Fruit fly (Drosophila melanogaster) whole organism, embryonic: ENCODE data around the gene Cipc.
A peak's percentile ranks its signal among the peaks of the same experiment; 100 is the strongest.

ENCODE experiments used
- Ada2b ChIP-seq: fragments of 200-800 bp; sonication (Bioruptor generic); IDR thresholded peaks from 2 replicates; pipeline ENCODE4 v1.3.6; 2022; ENCODE audit warnings: missing biosample characterization, missing genetic modification characterization
- Aef1 ChIP-seq: fragments of 200-800 bp; sonication (Bioruptor generic); IDR thresholded peaks from 3 replicates; pipeline ENCODE4 v1.3.6; 2022; ENCODE audit warnings: missing biosample characterization, missing genetic modification characterization
- Asciz ChIP-seq: fragments of 200-800 bp; sonication (Bioruptor generic); optimal IDR thresholded peaks from 2 replicates; lab custom pipeline; 2017; ENCODE audit warnings: missing biosample characterization, mild to moderate bottlenecking, missing genetic modification characterization, missing genetic modification reagents
- Bgb ChIP-seq: fragments of 200-800 bp; sonication (Bioruptor generic); IDR thresholded peaks from 2 replicates; pipeline ENCODE4 v1.3.6; 2022; ENCODE audit warnings: missing biosample characterization, missing genetic modification characterization; ENCODE audit not compliant: partially characterized antibody
- C15 ChIP-seq: fragments of 200-800 bp; sonication (Bioruptor generic); IDR thresholded peaks from 3 replicates; pipeline ENCODE4 v1.3.6; 2022; ENCODE audit warnings: missing biosample characterization, missing genetic modification characterization
- CG10543 ChIP-seq: fragments of 200-800 bp; sonication (Bioruptor generic); optimal IDR thresholded peaks from 3 replicates; lab custom pipeline; 2017; ENCODE audit warnings: missing biosample characterization, mild to moderate bottlenecking, missing genetic modification characterization, moderate library complexity
- CG12219 ChIP-seq: fragments of 200-800 bp; sonication (Bioruptor generic); optimal IDR thresholded peaks from 3 replicates; lab custom pipeline; 2018; ENCODE audit warnings: missing biosample characterization, mild to moderate bottlenecking, missing genetic modification characterization
- CG13424 ChIP-seq: fragments of 200-800 bp; sonication (Bioruptor generic); optimal IDR thresholded peaks from 2 replicates; lab custom pipeline; 2019; ENCODE audit warnings: missing biosample characterization, mild to moderate bottlenecking, missing genetic modification characterization, moderate library complexity
- CG14667 ChIP-seq: fragments of 200-800 bp; sonication (Bioruptor generic); IDR thresholded peaks from 2 replicates; pipeline ENCODE4 v1.3.6; 2022; ENCODE audit warnings: missing biosample characterization, missing genetic modification characterization
- CG15696 ChIP-seq: fragments of 200-800 bp; sonication (Bioruptor generic); optimal IDR thresholded peaks from 2 replicates; lab custom pipeline; 2019; ENCODE audit warnings: missing biosample characterization, mild to moderate bottlenecking, missing genetic modification characterization, moderate library complexity
- CG17359 ChIP-seq: fragments of 200-800 bp; sonication (Bioruptor generic); optimal IDR thresholded peaks from 3 replicates; lab custom pipeline; 2018; ENCODE audit warnings: missing biosample characterization, mild to moderate bottlenecking, missing genetic modification characterization, moderate library complexity
- CG18476 ChIP-seq: fragments of 200-800 bp; sonication (Bioruptor generic); optimal IDR thresholded peaks from 2 replicates; lab custom pipeline; 2016; ENCODE audit warnings: missing biosample characterization, mild to moderate bottlenecking, missing genetic modification characterization
- CG18619 ChIP-seq: fragments of 200-800 bp; sonication (Bioruptor generic); optimal IDR thresholded peaks from 3 replicates; lab custom pipeline; 2017; ENCODE audit warnings: missing biosample characterization, mild to moderate bottlenecking, missing genetic modification characterization
- CG4617 ChIP-seq: fragments of 200-800 bp; sonication (Bioruptor generic); optimal IDR thresholded peaks from 3 replicates; lab custom pipeline; 2016; ENCODE audit warnings: missing biosample characterization, missing genetic modification characterization, borderline replicate concordance
- CG6254 ChIP-seq: fragments of 200-800 bp; sonication (Bioruptor generic); optimal IDR thresholded peaks from 3 replicates; lab custom pipeline; 2017; ENCODE audit warnings: mild to moderate bottlenecking, missing biosample characterization, missing genetic modification reagents, missing genetic modification characterization
- CG7556 ChIP-seq: fragments of 200-800 bp; sonication (Bioruptor generic); optimal IDR thresholded peaks from 2 replicates; lab custom pipeline; 2017; ENCODE audit warnings: missing biosample characterization, mild to moderate bottlenecking, missing genetic modification characterization
- CG7987 ChIP-seq: fragments of 200-800 bp; sonication (Bioruptor generic); optimal IDR thresholded peaks from 2 replicates; lab custom pipeline; 2018; ENCODE audit warnings: missing biosample characterization, mild to moderate bottlenecking, missing genetic modification characterization, moderate library complexity
- CG9609 ChIP-seq: fragments of 200-800 bp; sonication (Bioruptor generic); optimal IDR thresholded peaks from 3 replicates; lab custom pipeline; 2016; ENCODE audit warnings: missing biosample characterization, missing genetic modification characterization
- CTCF ChIP-seq: fragments of 200-800 bp; sonication (Bioruptor generic); optimal IDR thresholded peaks from 2 replicates; lab custom pipeline; 2017; ENCODE audit warnings: missing biosample characterization, mild to moderate bottlenecking, missing genetic modification characterization, moderate library complexity
- Doc3 ChIP-seq: fragments of 200-800 bp; sonication (Bioruptor generic); IDR thresholded peaks from 3 replicates; pipeline ENCODE4 v1.3.6; 2022; ENCODE audit warnings: missing biosample characterization, missing genetic modification characterization; ENCODE audit not compliant: partially characterized antibody
- Hand ChIP-seq: fragments of 200-800 bp; sonication (Bioruptor generic); optimal IDR thresholded peaks from 2 replicates; lab custom pipeline; 2017; ENCODE audit warnings: mild to moderate bottlenecking, missing biosample characterization, missing genetic modification reagents, missing genetic modification characterization
- Hey ChIP-seq: fragments of 200-800 bp; sonication (Bioruptor generic); optimal IDR thresholded peaks from 3 replicates; lab custom pipeline; 2018; ENCODE audit warnings: missing biosample characterization, mild to moderate bottlenecking, missing genetic modification characterization
- MESR4 ChIP-seq: fragments of 200-800 bp; sonication (Bioruptor generic); optimal IDR thresholded peaks from 2 replicates; lab custom pipeline; 2018; ENCODE audit warnings: missing biosample characterization, mild to moderate bottlenecking, missing genetic modification characterization, moderate library complexity
- Meics ChIP-seq: fragments of 200-800 bp; sonication (Bioruptor generic); optimal IDR thresholded peaks from 2 replicates; lab custom pipeline; 2017; ENCODE audit warnings: missing biosample characterization, mild to moderate bottlenecking, missing genetic modification characterization
- Oaz ChIP-seq: fragments of 200-800 bp; sonication (Bioruptor generic); IDR thresholded peaks from 2 replicates; pipeline ENCODE4 v1.3.6; 2022; ENCODE audit warnings: missing biosample characterization, missing genetic modification characterization
- Oli ChIP-seq: fragments of 200-800 bp; sonication (Bioruptor generic); optimal IDR thresholded peaks from 2 replicates; lab custom pipeline; 2018; ENCODE audit warnings: missing biosample characterization, mild to moderate bottlenecking, missing genetic modification characterization, moderate library complexity
- Poxn ChIP-seq: fragments of 200-800 bp; sonication (Bioruptor generic); IDR thresholded peaks from 2 replicates; pipeline ENCODE4 v1.3.6; 2022; ENCODE audit warnings: missing biosample characterization, missing genetic modification characterization
- Scr ChIP-seq: fragments of 200-800 bp; sonication (Bioruptor generic); IDR thresholded peaks from 2 replicates; pipeline ENCODE4 v1.3.6; 2022; ENCODE audit warnings: missing biosample characterization, missing genetic modification characterization; ENCODE audit not compliant: partially characterized antibody
- TFAM ChIP-seq: fragments of 200-800 bp; sonication (Bioruptor generic); optimal IDR thresholded peaks from 2 replicates; lab custom pipeline; 2017; ENCODE audit warnings: missing biosample characterization, missing genetic modification characterization, inconsistent platforms
- az2 ChIP-seq: fragments of 200-800 bp; sonication (Bioruptor generic); optimal IDR thresholded peaks from 3 replicates; lab custom pipeline; 2016; ENCODE audit warnings: missing biosample characterization, missing genetic modification characterization
- bab2 ChIP-seq: fragments of 200-800 bp; sonication (Bioruptor generic); optimal IDR thresholded peaks from 2 replicates; lab custom pipeline; 2016; ENCODE audit warnings: missing biosample characterization, missing genetic modification characterization
- ci ChIP-seq: fragments of 200-800 bp; sonication (Bioruptor generic); IDR thresholded peaks from 3 replicates; pipeline ENCODE4 v1.3.6; 2022; ENCODE audit warnings: missing biosample characterization, missing genetic modification characterization
- corto ChIP-seq: fragments of 200-800 bp; sonication (Bioruptor generic); optimal IDR thresholded peaks from 2 replicates; lab custom pipeline; 2016; ENCODE audit warnings: missing biosample characterization, mild to moderate bottlenecking, missing genetic modification characterization, moderate library complexity
- crol ChIP-seq: fragments of 200-800 bp; sonication (Bioruptor generic); IDR thresholded peaks from 2 replicates; pipeline ENCODE4 v1.3.6; 2022; ENCODE audit warnings: missing biosample characterization, missing genetic modification characterization
- ems ChIP-seq: fragments of 200-800 bp; sonication (Bioruptor generic); optimal IDR thresholded peaks from 3 replicates; lab custom pipeline; 2016; ENCODE audit warnings: missing biosample characterization, missing genetic modification characterization
- en ChIP-seq: fragments of 200-800 bp; sonication (Bioruptor generic); optimal IDR thresholded peaks from 2 replicates; lab custom pipeline; 2016; ENCODE audit warnings: missing biosample characterization, missing genetic modification characterization
- esg ChIP-seq: fragments of 200-800 bp; sonication (Bioruptor generic); conservative IDR thresholded peaks from 2 replicates; pipeline ENCODE4 v1.3.6; 2022; ENCODE audit warnings: missing biosample characterization, missing genetic modification characterization
- fd102C ChIP-seq: fragments of 200-800 bp; sonication (Bioruptor generic); optimal IDR thresholded peaks from 2 replicates; lab custom pipeline; 2018; ENCODE audit warnings: missing biosample characterization, mild to moderate bottlenecking, missing genetic modification characterization, moderate library complexity
- fd3F ChIP-seq: fragments of 200-800 bp; sonication (Bioruptor generic); optimal IDR thresholded peaks from 2 replicates; lab custom pipeline; 2018; ENCODE audit warnings: missing biosample characterization, mild to moderate bottlenecking, missing genetic modification characterization, moderate library complexity
- hb ChIP-seq: fragments of 200-800 bp; sonication (Bioruptor generic); IDR thresholded peaks from 3 replicates; pipeline ENCODE4 v1.3.6; 2022; ENCODE audit warnings: missing biosample characterization, missing genetic modification characterization; ENCODE audit not compliant: partially characterized antibody
- jumu ChIP-seq: fragments of 200-800 bp; sonication (Bioruptor generic); optimal IDR thresholded peaks from 3 replicates; lab custom pipeline; 2016; ENCODE audit warnings: missing biosample characterization, missing genetic modification characterization
- nau ChIP-seq: fragments of 200-800 bp; sonication (Bioruptor generic); optimal IDR thresholded peaks from 3 replicates; lab custom pipeline; 2017; ENCODE audit warnings: missing biosample characterization, mild to moderate bottlenecking, missing genetic modification characterization, missing genetic modification reagents
- pan ChIP-seq, 4 experiments: fragments of >200 bp in 3 of 4; fragments of 200-800 bp in 1 of 4; sonication (Bioruptor generic) in 1 of 4; optimal IDR thresholded peaks in 3 of 4; IDR thresholded peaks in 1 of 4; 2 replicates each; pipeline versions ENCODE4 v1.3.6 to Lab custom; 2017 to 2022; ENCODE audit warnings: missing biosample characterization in 2 of 4, missing genetic modification characterization in 2 of 4, mixed read lengths in 1 of 4
- pho ChIP-seq: fragments of 200-800 bp; sonication (Bioruptor generic); optimal IDR thresholded peaks from 2 replicates; lab custom pipeline; 2016; ENCODE audit warnings: missing biosample characterization, missing genetic modification characterization
- pros ChIP-seq: fragments of 200-800 bp; sonication (Bioruptor generic); optimal IDR thresholded peaks from 3 replicates; lab custom pipeline; 2019; ENCODE audit warnings: missing biosample characterization, mild to moderate bottlenecking, missing genetic modification characterization, moderate library complexity
- ro ChIP-seq: fragments of 200-800 bp; sonication (Bioruptor generic); IDR thresholded peaks from 2 replicates; pipeline ENCODE4 v1.3.6; 2022; ENCODE audit warnings: missing biosample characterization, missing genetic modification characterization
- sens ChIP-seq: fragments of 200-800 bp; sonication (Bioruptor generic); peaks from one replicate; lab custom pipeline; 2016; ENCODE audit warnings: missing biosample characterization, missing genetic modification characterization
- sim ChIP-seq: fragments of 200-800 bp; sonication (Bioruptor generic); IDR thresholded peaks from 2 replicates; pipeline ENCODE4 v1.3.6; 2022; ENCODE audit warnings: missing biosample characterization, missing genetic modification characterization
- tio ChIP-seq: fragments of 200-800 bp; sonication (Bioruptor generic); optimal IDR thresholded peaks from 2 replicates; lab custom pipeline; 2017; ENCODE audit warnings: missing biosample characterization, missing genetic modification characterization, inconsistent platforms
- wdn ChIP-seq: fragments of 200-800 bp; sonication (Bioruptor generic); IDR thresholded peaks from 2 replicates; pipeline ENCODE4 v1.3.6; 2022; ENCODE audit warnings: missing biosample characterization, missing genetic modification characterization
- zfh1 ChIP-seq: fragments of 200-800 bp; sonication (Bioruptor generic); IDR thresholded peaks from 3 replicates; pipeline ENCODE4 v1.3.6; 2022; ENCODE audit warnings: missing biosample characterization, missing genetic modification characterization

The Cipc gene

dm6 chr3R:26121108-26121507, 14.4 kb downstream of the Cipc start (continued):
- peak; percentile 43 for TF ChIP-seq CG7556 (GFP tag; lab: Kevin White, UChicago)
- no peak for TF ChIP-seq Oaz (GFP tag; lab: Robert Waterston, UW)
- no peak for TF ChIP-seq Poxn
- TF ChIP-seq az2 (GFP tag; lab: Kevin White, UChicago) = no peak
- no peak for TF ChIP-seq crol (GFP tag; lab: Robert Waterston, UW)
- TF ChIP-seq CG7987 (GFP tag; lab: Kevin White, UChicago) = no peak
- no peak for TF ChIP-seq CG17359 (tag; lab: Kevin White, UChicago)
- peak; percentile 26 for TF ChIP-seq CG13424 (tag; lab: Kevin White, UChicago)
- no peak for TF ChIP-seq ro (GFP tag; lab: Robert Waterston, UW)
- peak; percentile 52; the same call in 1 of the 2 replicates for TF ChIP-seq wdn (GFP tag; lab: Robert Waterston, UW)
- no peak for TF ChIP-seq MESR4 (GFP tag; lab: Kevin White, UChicago)
- no peak for TF ChIP-seq CG4617 (GFP tag; lab: Kevin White, UChicago)
- no peak for TF ChIP-seq Aef1 (GFP tag; lab: Robert Waterston, UW)
- no peak for TF ChIP-seq ci
- no peak for TF ChIP-seq bab2
- no peak for TF ChIP-seq CG9609 (GFP tag; lab: Kevin White, UChicago)
- no peak for TF ChIP-seq corto (GFP tag; lab: Kevin White, UChicago)
- TF ChIP-seq en (GFP tag; lab: Kevin White, UChicago) = no peak
- TF ChIP-seq hb (GFP tag; lab: Robert Waterston, UW) = no peak
- peak; percentile 11 for TF ChIP-seq CG18619
- no peak for TF ChIP-seq CTCF (GFP tag; lab: Kevin White, UChicago)
- TF ChIP-seq TFAM (GFP tag; lab: Kevin White, UChicago) = no peak
- TF ChIP-seq pros = no peak
- TF ChIP-seq CG14667 (GFP tag; lab: Robert Waterston, UW) = no peak
- TF ChIP-seq pan (optimal IDR thresholded peaks at IDR 0.05; lab: Kevin White, UChicago) = no peak
- TF ChIP-seq pan (GFP tag; optimal IDR thresholded peaks at IDR 0.05 in 1 of 2, IDR thresholded peaks at IDR 0.05 in 1 of 2) = peak in 1 of 2 experiments; percentile 23
- no peak for TF ChIP-seq Bgb
- no peak for TF ChIP-seq Ada2b (GFP tag; lab: Robert Waterston, UW)
- TF ChIP-seq Asciz (GFP tag; lab: Kevin White, UChicago) = no peak
- TF ChIP-seq Meics (GFP tag; lab: Kevin White, UChicago) = peak; percentile 56
- TF ChIP-seq CG18476 (GFP tag; lab: Kevin White, UChicago) = no peak
- TF ChIP-seq jumu (GFP tag; lab: Kevin White, UChicago) = no peak
- no peak for TF ChIP-seq Hey (tag; lab: Kevin White, UChicago)
- TF ChIP-seq Scr (GFP tag; lab: Robert Waterston, UW) = no peak
- TF ChIP-seq Oli (tag; lab: Kevin White, UChicago) = peak; percentile 36
- no peak for TF ChIP-seq Doc3 (GFP tag; lab: Robert Waterston, UW)
- TF ChIP-seq esg (GFP tag; lab: Robert Waterston, UW) = 0 out of 2 replicates have a peak, but pooled peaks have one; percentile 16
- TF ChIP-seq fd3F (GFP tag; lab: Kevin White, UChicago) = peak; percentile 45
- TF ChIP-seq tio = no peak
- TF ChIP-seq CG15696 (tag; lab: Kevin White, UChicago) = no peak
- TF ChIP-seq zfh1 = no peak
- TF ChIP-seq pho (GFP tag; lab: Kevin White, UChicago) = peak; percentile 54
- TF ChIP-seq CG6254 = no peak
- no peak for TF ChIP-seq sim (GFP tag; lab: Robert Waterston, UW)
- TF ChIP-seq C15 (GFP tag; lab: Robert Waterston, UW) = no peak
- peak; percentile 20 for TF ChIP-seq CG10543
- TF ChIP-seq ems (GFP tag; lab: Kevin White, UChicago) = no peak
- no peak for TF ChIP-seq fd102C
- no peak for TF ChIP-seq CG12219 (GFP tag; lab: Kevin White, UChicago)
- no peak for TF ChIP-seq Hand (GFP tag; lab: Kevin White, UChicago)
- TF ChIP-seq nau (GFP tag; lab: Kevin White, UChicago) = no peak
- TF ChIP-seq sens = peak; percentile 84
